Fruit fly (Drosophila melanogaster) ovary, adult (tissue): Measurements from ENCODE around the gene CG33654.

ENCODE experiments used
- CG17801 ChIP-seq: fragments of 200-800 bp; optimal IDR thresholded peaks from 2 replicates; lab custom pipeline; 2019; ENCODE audit warnings: missing biosample characterization, mild to moderate bottlenecking, missing genetic modification characterization, moderate library complexity; ENCODE audit not compliant: partially characterized antibody

The CG33654 gene

DNA sequence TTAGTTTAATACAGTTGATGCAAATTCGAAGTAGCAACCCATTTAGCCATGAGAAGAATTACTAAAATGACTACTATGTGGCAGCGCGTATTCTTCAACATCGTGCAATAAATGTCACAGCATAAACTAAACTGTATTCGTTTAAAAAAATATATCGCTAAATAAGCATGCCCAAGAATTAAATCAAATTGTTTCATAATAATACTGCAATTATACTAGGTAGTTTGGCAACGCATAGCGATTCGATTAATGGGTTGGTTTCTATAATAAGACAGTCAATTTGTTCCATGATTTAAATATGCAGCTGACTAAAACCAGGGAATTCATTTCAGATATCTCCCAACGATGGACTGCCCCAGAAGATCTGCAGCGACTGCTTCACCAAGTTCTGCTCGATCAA is at the start of gene CG33654:
CG33654 (minus strand) TSS at position 101 of the 400 bp plus-strand sequence.
- TF ChIP-seq CG17801 (GFP tag; lab: Kevin White, UChicago), result no peak

DNA sequence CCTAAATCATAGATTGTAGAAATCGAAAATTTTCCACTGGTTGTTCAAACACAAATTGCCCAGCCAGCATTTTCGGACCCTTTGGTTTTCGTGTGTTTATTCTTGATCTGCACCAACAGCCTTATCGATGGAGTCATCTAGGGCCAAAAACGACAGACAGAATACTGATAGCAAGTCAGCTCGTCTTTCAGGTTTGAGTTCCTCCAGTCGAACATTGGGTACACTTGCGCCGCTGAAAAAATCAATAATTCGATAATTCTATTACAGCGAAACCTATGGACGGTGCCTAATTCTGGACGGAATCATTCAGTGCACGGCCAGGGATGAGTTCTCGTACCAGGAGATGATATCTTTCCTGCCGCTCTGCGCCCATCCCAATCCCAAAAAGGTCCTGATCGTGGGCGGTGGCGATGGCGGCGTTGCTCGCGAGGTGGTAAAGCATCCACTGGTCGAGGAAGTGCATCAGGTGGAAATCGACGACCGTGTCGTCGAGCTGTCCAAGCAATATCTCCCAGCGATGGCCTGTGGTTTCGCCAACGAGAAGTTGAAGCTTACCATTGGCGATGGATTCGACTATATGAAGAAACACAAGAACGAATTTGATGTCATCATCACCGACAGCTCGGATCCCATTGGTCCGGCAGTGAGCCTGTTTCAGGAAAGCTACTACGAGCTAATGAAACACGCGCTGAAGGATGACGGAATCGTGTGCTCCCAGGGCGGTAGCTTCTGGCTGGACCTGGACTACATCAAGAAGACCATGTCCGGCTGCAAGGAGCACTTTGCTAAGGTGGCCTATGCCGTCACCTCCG is 49.3 kb upstream of the CG33654 start:
- no peak for TF ChIP-seq CG17801 (GFP tag; lab: Kevin White, UChicago)

dm6 chr3R:9631564-9631963 is 48.5 kb upstream of the CG33654 start, which contains the start of gene SpdS:
Gene SpdS, plus strand, starts transcription at chr3R:9631641.
- no peak for TF ChIP-seq CG17801 (GFP tag; lab: Kevin White, UChicago)

DNA sequence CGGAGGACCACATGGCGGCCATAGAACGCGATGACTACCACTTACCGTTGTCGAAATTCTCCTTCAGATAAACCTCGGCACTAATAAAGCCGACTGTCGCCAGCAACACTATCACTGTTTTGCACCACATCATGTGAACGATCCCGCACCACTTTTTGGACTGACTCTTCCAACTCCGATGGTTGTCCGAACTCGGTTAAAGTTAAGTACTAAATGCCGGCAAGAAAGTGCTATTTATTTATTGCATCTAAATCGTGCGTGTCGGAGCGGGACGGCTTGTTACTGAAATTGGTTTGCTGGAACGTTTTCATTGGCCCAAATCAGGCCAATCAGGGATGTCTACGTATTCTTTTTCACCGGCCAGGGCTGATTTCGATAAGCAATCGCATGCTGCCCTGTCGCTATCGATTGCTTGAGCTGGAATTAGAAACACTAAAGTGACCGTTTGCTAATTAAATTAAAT is 47.6 kb upstream of the CG33654 start, which contains the start of gene Calr:
Calr (minus strand) TSS at position 219 of the 463 bp plus-strand sequence.
- TF ChIP-seq CG17801 (GFP tag; lab: Kevin White, UChicago), result peak; percentile 73

dm6 chr3R:9630053-9630632 is 47.1 kb upstream of the CG33654 start:
- TF ChIP-seq CG17801 (GFP tag; lab: Kevin White, UChicago), result no peak

- no peak for TF ChIP-seq CG17801 (GFP tag; lab: Kevin White, UChicago)
Measured at dm6 chr3R:9628607-9629006, 45.6 kb upstream of the CG33654 start.

DNA sequence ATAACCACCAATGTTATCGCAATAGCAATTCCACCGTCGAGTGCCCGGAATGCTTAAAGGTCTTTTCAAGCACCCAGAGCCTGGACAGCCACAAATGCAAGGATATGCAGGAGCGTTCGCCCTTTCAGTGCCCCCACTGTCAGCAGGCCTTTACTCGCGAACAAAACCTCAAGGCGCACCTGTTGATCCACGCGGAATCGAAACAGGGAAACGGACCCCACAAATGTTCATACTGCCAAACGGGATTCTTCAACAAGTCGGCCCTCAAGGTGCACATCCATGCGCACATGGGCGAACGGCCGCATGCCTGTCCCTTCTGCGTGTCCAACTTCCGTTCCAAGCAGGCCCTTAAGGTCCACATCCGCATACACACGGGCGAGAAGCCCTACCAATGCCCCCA is 45.0 kb upstream of the CG33654 start:
- no peak for TF ChIP-seq CG17801 (GFP tag; lab: Kevin White, UChicago)

DNA sequence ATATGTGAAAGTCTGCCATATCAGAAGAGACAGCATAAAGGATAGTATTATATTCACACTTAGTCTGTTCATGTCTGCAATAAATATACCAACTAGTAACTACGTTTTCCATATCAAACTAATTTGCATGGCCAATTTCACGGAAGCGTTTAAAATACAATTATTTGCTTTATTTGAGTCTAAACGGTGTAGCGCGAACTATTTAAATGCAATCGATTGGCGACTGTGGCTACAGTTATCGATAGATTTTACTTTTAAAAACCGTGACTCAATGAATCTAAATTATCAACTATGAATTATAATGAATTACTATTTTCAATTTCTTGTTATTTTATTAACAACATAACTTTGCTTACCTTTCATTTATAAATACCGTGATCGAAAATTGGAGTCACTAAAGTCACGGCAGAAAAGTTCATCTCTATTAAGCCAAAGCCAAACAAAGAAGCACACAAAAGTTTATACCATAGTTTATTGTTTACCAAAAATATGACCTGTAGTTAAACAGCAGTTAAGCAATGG is 43.9 kb upstream of the CG33654 start, which contains the start of the genes CG9427 and CG8319:
CG9427 (minus strand) TSS at position 51 of the 522 bp plus-strand sequence.
CG8319 (plus strand) TSS at position 442 of the 522 bp plus-strand sequence.
- peak; percentile 77 for TF ChIP-seq CG17801 (GFP tag; lab: Kevin White, UChicago)

DNA sequence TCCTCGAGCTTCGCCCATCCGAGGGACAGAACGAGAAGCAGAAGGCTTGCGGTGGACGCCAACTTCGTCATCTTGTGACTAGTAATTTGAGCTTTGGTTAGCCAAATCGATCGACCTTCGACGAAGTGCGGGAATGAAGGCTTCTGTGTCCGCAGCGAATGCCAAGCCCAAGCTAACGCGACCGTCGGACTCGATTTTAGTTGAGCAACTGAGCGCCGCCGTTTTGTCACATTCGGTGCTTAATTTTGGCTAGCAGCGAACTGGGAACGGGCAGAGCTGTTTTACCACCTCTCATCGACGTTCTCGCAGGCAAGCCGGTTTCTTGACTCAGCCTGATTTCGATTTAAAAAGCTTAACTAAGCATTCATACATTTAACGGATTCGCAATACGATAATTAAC is 43.2 kb upstream of the CG33654 start:
- no peak for TF ChIP-seq CG17801 (GFP tag; lab: Kevin White, UChicago)

DNA sequence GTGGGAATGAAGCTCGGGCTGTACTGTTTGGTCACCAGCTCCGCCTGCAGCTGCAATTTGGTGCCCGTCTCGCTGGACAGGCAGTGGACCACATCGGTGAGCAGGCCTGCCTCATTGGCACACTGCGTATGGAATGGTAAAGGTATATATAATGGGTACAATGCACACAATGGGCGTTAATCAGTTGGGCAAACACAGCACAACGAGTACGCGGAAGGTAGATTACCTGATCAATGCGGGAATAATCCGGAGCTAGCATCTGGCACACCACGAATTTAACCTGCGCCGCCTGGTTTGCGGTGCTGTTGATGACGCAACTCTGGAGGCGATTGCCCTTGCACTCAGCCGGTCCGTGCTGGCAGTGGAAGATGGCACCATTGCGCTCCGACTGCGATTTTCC is 42.4 kb upstream of the CG33654 start:
- no peak for TF ChIP-seq CG17801 (GFP tag; lab: Kevin White, UChicago)

dm6 chr3R:9620278-9620677 is 37.3 kb upstream of the CG33654 start:
- no peak for TF ChIP-seq CG17801 (GFP tag; lab: Kevin White, UChicago)

dm6 chr3R:9618331-9618730 is 35.3 kb upstream of the CG33654 start:
- peak; percentile 85 for TF ChIP-seq CG17801 (GFP tag; lab: Kevin White, UChicago)

dm6 chr3R:9613124-9613523 is 30.1 kb upstream of the CG33654 start:
- no peak for TF ChIP-seq CG17801 (GFP tag; lab: Kevin White, UChicago)

- TF ChIP-seq CG17801 (GFP tag; lab: Kevin White, UChicago), result no peak
Measured at dm6 chr3R:9612217-9612616, 29.2 kb upstream of the CG33654 start.

DNA sequence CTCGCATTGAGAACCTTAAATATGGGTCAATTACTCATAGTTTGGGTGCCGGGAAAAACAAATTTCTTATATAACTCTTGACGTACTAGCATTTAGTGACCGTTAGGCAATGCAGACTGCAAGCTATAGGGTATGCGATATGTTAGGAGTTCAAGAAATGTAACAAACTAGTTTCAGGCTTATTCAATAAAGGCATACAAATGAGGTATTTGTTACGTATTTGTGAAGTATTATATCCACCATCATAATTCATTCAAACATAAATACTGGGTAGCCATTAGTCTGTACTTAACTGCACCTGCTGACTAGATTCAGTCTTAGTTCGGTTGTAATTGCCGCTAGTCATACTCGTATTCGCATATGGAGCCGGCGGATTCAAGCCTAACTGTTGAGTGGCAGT is 25.2 kb upstream of the CG33654 start:
- TF ChIP-seq CG17801 (GFP tag; lab: Kevin White, UChicago), result no peak
